Fruit fly (Drosophila melanogaster): ENCODE measurements around the gene sdt.

The sdt gene

DNA sequence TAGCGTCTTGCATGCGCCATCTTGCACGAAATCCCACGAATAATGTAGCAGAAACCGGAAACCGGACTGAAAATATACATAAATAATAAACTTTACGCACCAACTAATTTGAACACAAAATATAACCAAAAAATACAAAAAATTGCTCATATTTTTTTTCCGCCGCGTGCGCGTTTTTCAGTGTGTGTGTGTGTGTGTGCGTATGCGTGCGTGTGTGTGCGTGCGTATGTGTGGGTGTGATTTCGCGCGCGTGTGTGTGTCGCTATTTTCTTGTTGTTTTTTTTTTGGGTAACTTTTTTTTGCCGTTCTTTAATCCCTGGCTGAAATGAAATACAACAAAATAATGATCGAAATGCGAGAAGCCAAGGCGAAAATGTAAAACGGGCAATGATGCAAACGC, 640 bp downstream of the sdt start:
- TF ChIP-seq psq (optimal IDR thresholded peaks at IDR 0.05) (no peak), Myc (optimal IDR thresholded peaks at IDR 0.05) (no peak), insv (optimal IDR thresholded peaks at IDR 0.05) (no peak), Sin3A (optimal IDR thresholded peaks at IDR 0.05) (no peak), ttk (optimal IDR thresholded peaks at IDR 0.05) (no peak), h (optimal IDR thresholded peaks at IDR 0.05) (no peak)

DNA sequence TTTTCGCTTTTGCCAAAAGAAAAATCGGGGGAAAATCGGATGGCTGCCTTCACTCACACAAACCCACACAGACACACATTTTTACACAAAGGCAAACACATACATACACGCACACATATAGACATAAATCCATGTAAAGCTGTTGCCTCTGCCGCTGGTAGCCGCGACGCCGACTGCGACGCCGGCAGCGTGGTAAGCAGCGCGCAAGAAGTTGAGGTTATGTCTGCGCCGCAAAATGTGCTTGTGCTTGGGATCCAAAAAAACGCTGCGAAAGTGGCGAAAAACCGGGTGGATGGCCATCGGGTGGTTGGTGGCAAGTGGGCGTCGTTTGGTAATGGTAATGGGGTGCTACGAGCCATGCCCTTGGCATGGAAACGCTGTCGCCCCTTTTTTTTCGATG, 1.5 kb downstream of the sdt start:
- TF ChIP-seq psq (optimal IDR thresholded peaks at IDR 0.05) (no peak), Sin3A (optimal IDR thresholded peaks at IDR 0.05) (no peak), insv (optimal IDR thresholded peaks at IDR 0.05) (no peak), Myc (optimal IDR thresholded peaks at IDR 0.05) (no peak), h (optimal IDR thresholded peaks at IDR 0.05) (no peak), ttk (optimal IDR thresholded peaks at IDR 0.05) (no peak)

- TF ChIP-seq Myc (optimal IDR thresholded peaks at IDR 0.05) (no peak), ttk (optimal IDR thresholded peaks at IDR 0.05) (no peak), psq (optimal IDR thresholded peaks at IDR 0.05) (no peak), h (optimal IDR thresholded peaks at IDR 0.05) (no peak), insv (optimal IDR thresholded peaks at IDR 0.05) (no peak), Sin3A (optimal IDR thresholded peaks at IDR 0.05) (no peak)
Observed at dm6 chrX:8192191-8192590, 13.8 kb downstream of the sdt start.

dm6 chrX:8193017-8193556, 14.7 kb downstream of the sdt start:
- TF ChIP-seq Myc (optimal IDR thresholded peaks at IDR 0.05) (no peak), h (optimal IDR thresholded peaks at IDR 0.05) (no peak), psq (optimal IDR thresholded peaks at IDR 0.05) (no peak)

DNA sequence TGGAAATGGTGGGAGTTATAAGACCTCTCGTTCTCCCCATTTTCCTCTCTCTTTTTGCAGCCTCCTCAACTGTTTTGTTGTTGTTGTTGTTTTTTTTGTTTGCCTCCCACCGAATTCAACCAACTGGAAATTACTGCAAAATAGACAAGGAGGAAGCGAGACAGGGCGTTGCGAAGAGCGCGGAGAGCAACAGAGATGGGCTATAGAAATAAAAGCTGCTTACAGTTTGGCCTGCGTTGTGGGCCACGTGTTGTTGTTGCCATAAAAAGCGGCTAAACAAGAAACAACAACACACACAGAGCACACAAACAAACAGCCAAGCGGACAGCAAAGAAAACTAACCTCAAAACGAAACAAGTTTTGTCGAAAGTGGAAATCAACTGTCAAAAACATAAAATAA, 16.2 kb downstream of the sdt start:
- no peak for TF ChIP-seq Sin3A (optimal IDR thresholded peaks at IDR 0.05)

dm6 chrX:8195449-8196156, 17.3 kb downstream of the sdt start:
- TF ChIP-seq insv (optimal IDR thresholded peaks at IDR 0.05), result no peak
- no peak for TF ChIP-seq Myc (optimal IDR thresholded peaks at IDR 0.05)
- no peak for TF ChIP-seq ttk (optimal IDR thresholded peaks at IDR 0.05)
- no peak for TF ChIP-seq Sin3A (optimal IDR thresholded peaks at IDR 0.05)
- no peak for TF ChIP-seq psq (optimal IDR thresholded peaks at IDR 0.05)
- TF ChIP-seq h (optimal IDR thresholded peaks at IDR 0.05), result no peak

DNA sequence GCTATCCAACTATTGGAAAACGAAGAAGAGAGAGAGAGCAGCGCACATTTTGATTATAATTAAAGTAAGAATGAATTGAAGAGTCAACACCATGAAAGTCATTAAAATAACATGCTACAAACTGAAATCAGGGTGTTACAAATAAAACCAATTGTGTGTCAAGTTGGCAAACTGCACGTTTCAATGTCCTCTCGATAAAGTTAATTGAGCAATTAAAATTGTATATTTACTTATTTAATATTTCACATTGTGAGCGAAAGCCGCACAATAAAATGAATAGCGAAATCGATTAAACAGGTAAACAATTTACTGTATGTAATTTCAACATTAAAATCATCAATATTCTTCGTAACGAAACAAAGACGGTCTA, 17.8 kb downstream of the sdt start:
- TF ChIP-seq ttk (optimal IDR thresholded peaks at IDR 0.05) (no peak), Sin3A (optimal IDR thresholded peaks at IDR 0.05) (no peak), Myc (optimal IDR thresholded peaks at IDR 0.05) (no peak), insv (optimal IDR thresholded peaks at IDR 0.05) (no peak), h (optimal IDR thresholded peaks at IDR 0.05) (no peak), psq (optimal IDR thresholded peaks at IDR 0.05) (no peak)

DNA sequence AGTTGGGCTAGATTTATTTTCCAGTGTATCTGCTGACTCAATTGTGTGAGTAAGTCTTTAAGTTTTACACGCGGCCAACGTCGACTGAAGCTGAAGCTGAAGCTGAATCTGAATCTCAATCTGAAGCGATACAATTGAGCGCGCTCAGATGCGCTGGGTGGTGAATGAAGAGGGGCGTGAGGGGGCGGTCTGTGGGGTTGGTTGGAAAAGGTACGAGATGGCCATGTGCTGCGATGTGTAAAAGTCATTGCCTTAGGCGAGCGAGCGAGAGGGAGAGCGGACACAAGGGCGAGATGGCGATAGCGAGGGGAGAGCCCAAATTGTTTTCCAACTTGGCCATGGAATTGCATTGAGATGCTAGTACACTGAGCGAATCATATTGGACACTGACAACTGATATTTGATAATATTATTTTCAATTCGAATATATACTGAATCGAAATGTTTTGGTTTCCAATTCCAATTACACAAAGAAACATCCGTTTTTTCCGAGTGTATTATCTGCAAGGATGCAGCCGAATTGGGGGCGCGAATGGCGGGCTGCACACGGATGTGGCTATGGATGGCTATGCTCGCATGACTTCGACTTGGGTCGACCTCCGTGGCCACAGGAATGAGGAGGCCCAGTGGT, 18.4 kb downstream of the sdt start:
- no peak for TF ChIP-seq Sin3A (optimal IDR thresholded peaks at IDR 0.05)
- no peak for TF ChIP-seq insv (optimal IDR thresholded peaks at IDR 0.05)
- no peak for TF ChIP-seq h (optimal IDR thresholded peaks at IDR 0.05)
- TF ChIP-seq Myc (optimal IDR thresholded peaks at IDR 0.05), result no peak
- TF ChIP-seq ttk (optimal IDR thresholded peaks at IDR 0.05), result no peak
- no peak for TF ChIP-seq psq (optimal IDR thresholded peaks at IDR 0.05)

DNA sequence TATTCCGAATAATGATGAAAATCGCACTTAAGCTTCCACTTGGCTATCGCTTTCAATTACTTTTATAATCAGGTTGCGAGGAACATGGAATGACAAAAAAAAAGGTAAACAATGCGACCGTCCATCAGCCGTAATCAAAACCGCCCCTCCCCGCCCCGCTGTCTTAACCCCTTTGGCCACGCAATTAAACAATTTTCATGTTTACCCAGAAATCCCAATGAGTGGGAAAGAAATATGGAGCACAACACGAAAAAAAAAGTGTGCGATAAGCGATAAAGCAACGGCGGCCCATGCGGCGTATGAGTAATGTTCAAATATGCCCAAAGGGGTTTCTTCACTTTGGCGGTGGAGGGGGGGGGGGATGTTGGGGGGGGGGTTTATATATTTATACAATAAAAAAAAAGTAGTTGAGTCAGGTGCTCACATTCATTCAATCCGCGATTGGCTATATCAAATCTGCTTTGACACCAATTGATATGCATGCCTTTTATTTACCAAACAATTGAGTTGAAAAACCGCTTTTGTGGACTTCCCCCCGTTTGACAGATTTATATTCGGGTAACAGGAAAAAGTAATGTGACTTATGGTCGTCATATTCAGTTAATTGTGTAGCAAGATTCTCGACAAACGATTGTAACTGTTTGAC, 20.7 kb downstream of the sdt start:
- TF ChIP-seq ttk (optimal IDR thresholded peaks at IDR 0.05), result no peak
- no peak for TF ChIP-seq Sin3A (optimal IDR thresholded peaks at IDR 0.05)
- no peak for TF ChIP-seq Myc (optimal IDR thresholded peaks at IDR 0.05)
- TF ChIP-seq psq (optimal IDR thresholded peaks at IDR 0.05), result no peak
- TF ChIP-seq insv (optimal IDR thresholded peaks at IDR 0.05), result no peak
- no peak for TF ChIP-seq h (optimal IDR thresholded peaks at IDR 0.05)

dm6 chrX:8202724-8203362, 24.5 kb downstream of the sdt start:
- TF ChIP-seq Sin3A (optimal IDR thresholded peaks at IDR 0.05) (no peak), psq (optimal IDR thresholded peaks at IDR 0.05) (no peak), Myc (optimal IDR thresholded peaks at IDR 0.05) (no peak), insv (optimal IDR thresholded peaks at IDR 0.05) (no peak), ttk (optimal IDR thresholded peaks at IDR 0.05) (no peak), h (optimal IDR thresholded peaks at IDR 0.05) (no peak)

dm6 chrX:8205625-8206252, 27.4 kb downstream of the sdt start:
- TF ChIP-seq Myc (optimal IDR thresholded peaks at IDR 0.05) (no peak), ttk (optimal IDR thresholded peaks at IDR 0.05) (no peak), psq (optimal IDR thresholded peaks at IDR 0.05) (no peak), insv (optimal IDR thresholded peaks at IDR 0.05) (no peak), Sin3A (optimal IDR thresholded peaks at IDR 0.05) (no peak), h (optimal IDR thresholded peaks at IDR 0.05) (no peak)

DNA sequence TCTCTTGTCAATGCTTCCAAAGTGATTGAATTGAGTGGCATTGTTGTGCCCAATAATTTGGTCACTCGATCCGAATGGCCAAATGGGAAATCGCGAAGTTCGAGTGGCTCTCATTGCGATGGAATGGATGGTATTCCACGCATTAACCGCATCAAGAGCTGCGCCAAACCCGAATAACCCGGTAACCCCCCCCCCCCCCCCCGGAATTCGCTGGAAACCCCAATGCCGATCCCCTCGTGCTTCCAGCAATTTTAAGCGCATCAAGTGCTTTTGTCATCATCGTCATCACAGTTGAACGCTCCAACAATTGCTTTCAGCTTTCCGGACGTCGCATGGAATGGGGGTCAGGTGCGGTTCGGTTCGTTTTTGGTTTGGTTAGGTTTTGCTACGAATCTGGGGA, 28.2 kb downstream of the sdt start:
- TF ChIP-seq insv (optimal IDR thresholded peaks at IDR 0.05) (no peak), psq (optimal IDR thresholded peaks at IDR 0.05) (no peak), Sin3A (optimal IDR thresholded peaks at IDR 0.05) (no peak)
